Fruit fly (Drosophila melanogaster): ENCODE measurements around the gene CHMP2B.

The CHMP2B gene

dm6 chr3L:5187572-5187934 lies 48.1 kb downstream of the CHMP2B start (continued):
- TF ChIP-seq cwo (GFP tag; optimal IDR thresholded peaks at IDR 0.05) (no peak), lab (GFP tag; optimal IDR thresholded peaks at IDR 0.05) (peak; percentile 38), CG15479 (GFP tag; optimal IDR thresholded peaks at IDR 0.05) (no peak), Gug (GFP tag; IDR thresholded peaks at IDR 0.05) (0 out of 4 replicates have a peak, but pooled peaks have one; percentile 5), Dp (GFP tag; optimal IDR thresholded peaks at IDR 0.05) (no peak), ap (GFP tag; IDR thresholded peaks at IDR 0.05) (peak; percentile 46; the same call in 1 of the 2 replicates), CG8765 (GFP tag; IDR thresholded peaks at IDR 0.05) (no peak), H2.0 (GFP tag; IDR thresholded peaks at IDR 0.05) (peak; percentile 66), CG15073 (GFP tag; optimal IDR thresholded peaks at IDR 0.05) (no peak), pzg (GFP tag; optimal IDR thresholded peaks at IDR 0.05) (no peak), nom (GFP tag; optimal IDR thresholded peaks at IDR 0.05) (no peak), cg (GFP tag; optimal IDR thresholded peaks at IDR 0.05) (no peak), zfh1 (GFP tag; IDR thresholded peaks at IDR 0.05) (peak; percentile 82), CG8290 (GFP tag; optimal IDR thresholded peaks at IDR 0.05) (no peak), CG8290 (tag; optimal IDR thresholded peaks at IDR 0.05) (peak in 1 of 2 experiments; percentile 65), CG2875 (GFP tag; optimal IDR thresholded peaks at IDR 0.05) (no peak), Xrp1 (GFP tag; IDR thresholded peaks at IDR 0.05) (peak; percentile 85), ash1 (GFP tag; optimal IDR thresholded peaks at IDR 0.05) (no peak), sug (tag; optimal IDR thresholded peaks at IDR 0.05) (no peak), Blimp-1 (GFP tag; optimal IDR thresholded peaks at IDR 0.05) (peak; percentile 77), chn (GFP tag; optimal IDR thresholded peaks at IDR 0.05) (peak; percentile 39), CG13296 (GFP tag; optimal IDR thresholded peaks at IDR 0.05) (no peak), Nf-YC (tag; optimal IDR thresholded peaks at IDR 0.05) (no peak), CG10209 (GFP tag; optimal IDR thresholded peaks at IDR 0.05) (peak; percentile 28), CG2116 (GFP tag; optimal IDR thresholded peaks at IDR 0.05) (no peak), CTCF (GFP tag; optimal IDR thresholded peaks at IDR 0.05) (no peak), Dfd (GFP tag; optimal IDR thresholded peaks at IDR 0.05) (no peak), CG7745 (tag; optimal IDR thresholded peaks at IDR 0.05) (no peak), dmrt99B (tag; optimal IDR thresholded peaks at IDR 0.05) (peak; percentile 59), psq (GFP tag; optimal IDR thresholded peaks at IDR 0.05) (no peak), luna (GFP tag; optimal IDR thresholded peaks at IDR 0.05) (no peak), Dref (GFP tag; IDR thresholded peaks at IDR 0.05) (no peak), Deaf1 (tag; optimal IDR thresholded peaks at IDR 0.05) (no peak), CG34422 (GFP tag; IDR thresholded peaks at IDR 0.05) (peak; percentile 72; the same call in 2 of the 3 replicates), zen2 (GFP tag; IDR thresholded peaks at IDR 0.05; ENCODE audit: partially characterized antibody) (no peak), CG11723 (GFP tag; optimal IDR thresholded peaks at IDR 0.05) (no peak), crol (GFP tag; IDR thresholded peaks at IDR 0.05) (no peak), ssp (GFP tag; IDR thresholded peaks at IDR 0.05) (peak; percentile 56), CG4730 (GFP tag; IDR thresholded peaks at IDR 0.05) (peak; percentile 52; the same call in 1 of the 2 replicates), ab (GFP tag; optimal IDR thresholded peaks at IDR 0.05) (no peak), esg (GFP tag; conservative IDR thresholded peaks at IDR 0.05) (peak; percentile 63), MESR4 (GFP tag; optimal IDR thresholded peaks at IDR 0.05) (no peak), Med (GFP tag) (peak; percentile 81), peb (GFP tag; IDR thresholded peaks at IDR 0.05) (peak; percentile 63), C15 (GFP tag; IDR thresholded peaks at IDR 0.05) (no peak), Tbp (GFP tag; optimal IDR thresholded peaks at IDR 0.05) (no peak), klu (GFP tag; IDR thresholded peaks at IDR 0.05) (no peak), CG3065 (GFP tag; optimal IDR thresholded peaks at IDR 0.05) (no peak), CG1024 (GFP tag; IDR thresholded peaks at IDR 0.05) (peak; percentile 54), Hr39 (optimal IDR thresholded peaks at IDR 0.05) (no peak), ttk (GFP tag; IDR thresholded peaks at IDR 0.05) (peak; percentile 42; the same call in 1 of the 2 replicates), croc (GFP tag; conservative IDR thresholded peaks at IDR 0.05) (peak; percentile 26; the same call in 1 of the 3 replicates), CG11560 (tag; IDR thresholded peaks at IDR 0.05) (no peak)

Measured in whole organism, embryonic.